Worm (Caenorhabditis elegans) whole organism, mixed stage, embryonic: ENCODE data around the gene W08F4.10.

Experiments used
- hlh-1 ChIP-seq: fragments of 150-350 bp; optimal IDR thresholded peaks from 2 replicates; lab custom pipeline; 2014; ENCODE audit warnings: missing biosample characterization, missing genetic modification reagents, missing genetic modification characterization
- nhr-237 ChIP-seq: fragments of 150-350 bp; optimal IDR thresholded peaks from 2 replicates; lab custom pipeline; 2014; ENCODE audit warnings: missing biosample characterization, missing genetic modification characterization
- tbx-8 ChIP-seq: fragments of 200-800 bp; sonication (Bioruptor generic); optimal IDR thresholded peaks from 2 replicates; lab custom pipeline; 2018; ENCODE audit warnings: mild to moderate bottlenecking, missing genetic modification characterization, moderate library complexity, missing compliant biosample characterization

DNA sequence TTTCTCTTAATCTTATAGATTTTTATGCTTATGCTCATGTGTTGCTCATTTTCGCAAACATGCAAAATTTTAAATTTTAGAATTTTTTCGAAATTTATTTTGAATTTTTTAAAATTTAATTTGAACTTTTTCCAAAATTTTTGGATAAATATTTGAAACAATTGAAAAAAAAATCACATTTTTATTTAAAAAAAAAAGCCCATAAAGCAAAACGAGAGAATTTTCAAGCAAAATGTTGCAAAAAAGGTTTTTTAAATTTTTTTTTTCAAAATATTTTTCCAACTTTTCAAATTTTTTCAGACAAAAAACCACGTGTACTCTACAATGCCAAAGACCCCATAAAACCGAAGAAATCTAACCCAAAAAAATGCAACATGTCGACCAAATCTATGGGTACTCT lies 34.8 kb downstream of the W08F4.10 start, which contains the start of the genes C09E8.1 and C09E8.6:
- TF ChIP-seq nhr-237 (no peak), hlh-1 (no peak), tbx-8 (GFP tag; lab: Kevin White, UChicago) (no peak)
